Fruit fly (Drosophila melanogaster) whole organism, embryonic: ENCODE data around the gene Dsor1.

Experiments used
- Atf6 ChIP-seq: fragments of 200-800 bp; sonication (Bioruptor generic); IDR thresholded peaks from 2 replicates; pipeline ENCODE4 v1.3.6; 2022; ENCODE audit warnings: missing biosample characterization, missing genetic modification characterization
- Awh ChIP-seq: fragments of 200-800 bp; sonication (Bioruptor generic); IDR thresholded peaks from 2 replicates; pipeline ENCODE4, ENCODE4 v1.3.6; 2022; ENCODE audit warnings: missing biosample characterization, missing genetic modification characterization
- BEAF-32 ChIP-seq: fragments of 200-800 bp; sonication (Bioruptor generic); optimal IDR thresholded peaks from 3 replicates; lab custom pipeline; 2017; ENCODE audit warnings: missing biosample characterization, missing genetic modification characterization, mild to moderate bottlenecking, moderate library complexity, missing genetic modification reagents
- Bdp1 ChIP-seq: fragments of 200-800 bp; sonication (Bioruptor generic); optimal IDR thresholded peaks from 3 replicates; lab custom pipeline; 2016; ENCODE audit warnings: missing biosample characterization, missing genetic modification characterization
- BtbVII ChIP-seq: fragments of 200-800 bp; sonication (Bioruptor generic); optimal IDR thresholded peaks from 3 replicates; lab custom pipeline; 2017; ENCODE audit warnings: missing biosample characterization, mild to moderate bottlenecking, missing genetic modification characterization
- CG10431 ChIP-seq: fragments of 200-800 bp; sonication (Bioruptor generic); optimal IDR thresholded peaks from 3 replicates; lab custom pipeline; 2018; ENCODE audit warnings: missing biosample characterization, mild to moderate bottlenecking, missing genetic modification characterization
- CG10979 ChIP-seq: fragments of 200-800 bp; sonication (Bioruptor generic); optimal IDR thresholded peaks from 2 replicates; lab custom pipeline; 2018; ENCODE audit warnings: missing biosample characterization, mild to moderate bottlenecking, missing genetic modification characterization, moderate library complexity
- CG11093 ChIP-seq: fragments of 200-800 bp; sonication (Bioruptor generic); IDR thresholded peaks from 3 replicates; pipeline ENCODE4 v1.3.6; 2022; ENCODE audit warnings: missing biosample characterization, missing genetic modification characterization
- CG11247 ChIP-seq: fragments of 200-800 bp; sonication (Bioruptor generic); IDR thresholded peaks from 2 replicates; pipeline ENCODE4 v1.3.6; 2022; ENCODE audit warnings: missing biosample characterization, missing genetic modification characterization
- CG13287 ChIP-seq: fragments of 200-800 bp; sonication (Bioruptor generic); IDR thresholded peaks from 2 replicates; pipeline ENCODE4 v1.3.6; 2022; ENCODE audit warnings: missing biosample characterization, missing genetic modification characterization; ENCODE audit not compliant: partially characterized antibody
- CG14441 ChIP-seq: fragments of 200-800 bp; sonication (Bioruptor generic); IDR thresholded peaks from 2 replicates; pipeline ENCODE4 v1.3.6; 2022; ENCODE audit warnings: missing biosample characterization, missing genetic modification characterization
- CG15479 ChIP-seq: fragments of 200-800 bp; sonication (Bioruptor generic); optimal IDR thresholded peaks from 3 replicates; lab custom pipeline; 2019; ENCODE audit warnings: missing biosample characterization, mild to moderate bottlenecking, missing genetic modification characterization, moderate library complexity
- CG16815 ChIP-seq: fragments of 200-800 bp; sonication (Bioruptor generic); optimal IDR thresholded peaks from 3 replicates; lab custom pipeline; 2017; ENCODE audit warnings: missing biosample characterization, mild to moderate bottlenecking, missing genetic modification characterization
- CG17361 ChIP-seq: fragments of 200-800 bp; sonication (Bioruptor generic); IDR thresholded peaks from 3 replicates; pipeline ENCODE4 v1.3.6; 2022; ENCODE audit warnings: missing biosample characterization, missing genetic modification characterization
- CG30403 ChIP-seq: fragments of 200-800 bp; sonication (Bioruptor generic); optimal IDR thresholded peaks from 3 replicates; lab custom pipeline; 2016; ENCODE audit warnings: missing biosample characterization, missing genetic modification characterization
- CG3163 ChIP-seq: fragments of 200-800 bp; sonication (Bioruptor generic); optimal IDR thresholded peaks from 3 replicates; lab custom pipeline; 2016; ENCODE audit warnings: missing biosample characterization, missing genetic modification characterization
- CG32532 ChIP-seq: fragments of 200-800 bp; sonication (Bioruptor generic); IDR thresholded peaks from 2 replicates; pipeline ENCODE4 v1.3.6; 2022; ENCODE audit warnings: missing biosample characterization, missing genetic modification characterization
- CG33213 ChIP-seq: fragments of 200-800 bp; sonication (Bioruptor generic); optimal IDR thresholded peaks from 3 replicates; lab custom pipeline; 2016; ENCODE audit warnings: missing biosample characterization, missing genetic modification characterization
- CG34224 ChIP-seq: fragments of 200-800 bp; sonication (Bioruptor generic); IDR thresholded peaks from 3 replicates; pipeline ENCODE4 v1.3.6; 2022; ENCODE audit warnings: missing biosample characterization, missing genetic modification characterization; ENCODE audit not compliant: partially characterized antibody
- CG3838 ChIP-seq: fragments of 200-800 bp; sonication (Bioruptor generic); optimal IDR thresholded peaks from 3 replicates; lab custom pipeline; 2016; ENCODE audit warnings: missing biosample characterization, missing genetic modification characterization
- CG4820 ChIP-seq: fragments of 200-800 bp; sonication (Bioruptor generic); optimal IDR thresholded peaks from 3 replicates; lab custom pipeline; 2016; ENCODE audit warnings: missing biosample characterization, missing genetic modification characterization
- CG4854 ChIP-seq: fragments of 200-800 bp; sonication (Bioruptor generic); optimal IDR thresholded peaks from 2 replicates; lab custom pipeline; 2016; ENCODE audit warnings: missing biosample characterization, missing genetic modification characterization, inconsistent platforms
- CG7745 ChIP-seq: fragments of 200-800 bp; sonication (Bioruptor generic); optimal IDR thresholded peaks from 2 replicates; lab custom pipeline; 2018; ENCODE audit warnings: missing biosample characterization, mild to moderate bottlenecking, missing genetic modification characterization, moderate library complexity
- CG8290 ChIP-seq, 3 experiments: fragments of 200-800 bp; sonication (Bioruptor generic); optimal IDR thresholded peaks; 2 replicates each; lab custom pipeline; 2016 to 2019; ENCODE audit warnings: missing biosample characterization in 3 of 3, missing genetic modification characterization in 3 of 3, mild to moderate bottlenecking in 2 of 3, moderate library complexity in 1 of 3
- CG8944 ChIP-seq: fragments of 200-800 bp; sonication (Bioruptor generic); optimal IDR thresholded peaks from 3 replicates; lab custom pipeline; 2016; ENCODE audit warnings: missing biosample characterization, missing genetic modification characterization
- CG9609 ChIP-seq: fragments of 200-800 bp; sonication (Bioruptor generic); optimal IDR thresholded peaks from 3 replicates; lab custom pipeline; 2016; ENCODE audit warnings: missing biosample characterization, missing genetic modification characterization
- D ChIP-seq, 2 experiments: fragments of 200-800 bp in 1 of 2; fragments of >200 bp in 1 of 2; sonication (Bioruptor generic) in 1 of 2; optimal IDR thresholded peaks; 2 replicates in 1 of 2; 3 replicates in 1 of 2; lab custom pipeline; 2017; ENCODE audit warnings: mild to moderate bottlenecking in 1 of 2, missing biosample characterization in 1 of 2, missing genetic modification characterization in 1 of 2, missing genetic modification reagents in 1 of 2
- Dbx ChIP-seq: fragments of 200-800 bp; sonication (Bioruptor generic); IDR thresholded peaks from 3 replicates; pipeline ENCODE4 v1.3.6; 2022; ENCODE audit warnings: missing biosample characterization, missing genetic modification characterization
- Drgx ChIP-seq: fragments of 200-800 bp; sonication (Bioruptor generic); IDR thresholded peaks from 2 replicates; pipeline ENCODE4 v1.3.6; 2022; ENCODE audit warnings: missing biosample characterization, missing genetic modification characterization
- Eip74EF ChIP-seq, 2 experiments: fragments of 200-800 bp in 1 of 2; fragments of >200 bp in 1 of 2; sonication (Bioruptor generic) in 1 of 2; optimal IDR thresholded peaks; 2 replicates each; lab custom pipeline; 2017 to 2019; ENCODE audit warnings: missing biosample characterization in 2 of 2, missing genetic modification characterization in 2 of 2, mild to moderate bottlenecking in 1 of 2, moderate library complexity in 1 of 2
- HmgZ ChIP-seq: fragments of 200-800 bp; sonication (Bioruptor generic); optimal IDR thresholded peaks from 2 replicates; lab custom pipeline; 2018; ENCODE audit warnings: missing biosample characterization, mild to moderate bottlenecking, missing genetic modification characterization
- NK7.1 ChIP-seq: fragments of 200-800 bp; sonication (Bioruptor generic); optimal IDR thresholded peaks from 3 replicates; lab custom pipeline; 2016; ENCODE audit warnings: missing biosample characterization, missing genetic modification characterization
- Optix ChIP-seq: fragments of 200-800 bp; sonication (Bioruptor generic); IDR thresholded peaks from 3 replicates; pipeline ENCODE4 v1.3.6; 2022; ENCODE audit warnings: missing biosample characterization, missing genetic modification characterization
- Poxn ChIP-seq: fragments of 200-800 bp; sonication (Bioruptor generic); IDR thresholded peaks from 2 replicates; pipeline ENCODE4 v1.3.6; 2022; ENCODE audit warnings: missing biosample characterization, missing genetic modification characterization
- Sox100B ChIP-seq: fragments of 200-800 bp; sonication (Bioruptor generic); optimal IDR thresholded peaks from 3 replicates; lab custom pipeline; 2018; ENCODE audit warnings: missing biosample characterization, mild to moderate bottlenecking, missing genetic modification characterization
- Sox102F ChIP-seq: fragments of 200-800 bp; sonication (Bioruptor generic); optimal IDR thresholded peaks from 2 replicates; lab custom pipeline; 2018; ENCODE audit warnings: missing biosample characterization, mild to moderate bottlenecking, missing genetic modification characterization, moderate library complexity
- ara ChIP-seq: fragments of 200-800 bp; sonication (Bioruptor generic); IDR thresholded peaks from 2 replicates; pipeline ENCODE4 v1.3.6; 2022; ENCODE audit warnings: missing biosample characterization, missing genetic modification characterization
- bbx ChIP-seq: fragments of 200-800 bp; sonication (Bioruptor generic); IDR thresholded peaks from 2 replicates; pipeline ENCODE4 v1.3.6; 2022; ENCODE audit warnings: missing biosample characterization, missing genetic modification characterization; ENCODE audit not compliant: partially characterized antibody
- crp ChIP-seq, 2 experiments: fragments of 200-800 bp; sonication (Bioruptor generic); optimal IDR thresholded peaks; 2 replicates in 1 of 2; 3 replicates in 1 of 2; lab custom pipeline; 2017; ENCODE audit warnings: missing biosample characterization in 2 of 2, missing genetic modification characterization in 2 of 2, mild to moderate bottlenecking in 1 of 2, moderate library complexity in 1 of 2
- dmrt11E ChIP-seq: fragments of 200-800 bp; sonication (Bioruptor generic); optimal IDR thresholded peaks from 3 replicates; lab custom pipeline; 2018; ENCODE audit warnings: missing biosample characterization, mild to moderate bottlenecking, missing genetic modification characterization, moderate library complexity
- esg ChIP-seq: fragments of 200-800 bp; sonication (Bioruptor generic); conservative IDR thresholded peaks from 2 replicates; pipeline ENCODE4 v1.3.6; 2022; ENCODE audit warnings: missing biosample characterization, missing genetic modification characterization
- gcm ChIP-seq: fragments of 200-800 bp; sonication (Bioruptor generic); optimal IDR thresholded peaks from 2 replicates; lab custom pipeline; 2019; ENCODE audit warnings: missing biosample characterization, mild to moderate bottlenecking, missing genetic modification characterization, moderate library complexity
- hkb ChIP-seq, 2 experiments: fragments of 200-800 bp in 1 of 2; fragments of >200 bp in 1 of 2; sonication (Bioruptor generic) in 1 of 2; IDR thresholded peaks in 1 of 2; optimal IDR thresholded peaks in 1 of 2; 2 replicates each; pipeline versions ENCODE4 v1.3.6 to Lab custom; 2017 to 2022; ENCODE audit warnings: missing biosample characterization in 1 of 2, missing genetic modification characterization in 1 of 2
- ind ChIP-seq: fragments of 200-800 bp; sonication (Bioruptor generic); optimal IDR thresholded peaks from 3 replicates; lab custom pipeline; 2016; ENCODE audit warnings: missing biosample characterization, missing genetic modification characterization
- nom ChIP-seq: fragments of 200-800 bp; sonication (Bioruptor generic); optimal IDR thresholded peaks from 2 replicates; lab custom pipeline; 2017; ENCODE audit warnings: missing biosample characterization, missing genetic modification characterization, mild to moderate bottlenecking, moderate library complexity, missing genetic modification reagents
- sim ChIP-seq: fragments of 200-800 bp; sonication (Bioruptor generic); IDR thresholded peaks from 2 replicates; pipeline ENCODE4 v1.3.6; 2022; ENCODE audit warnings: missing biosample characterization, missing genetic modification characterization
- slou ChIP-seq: fragments of 200-800 bp; sonication (Bioruptor generic); optimal IDR thresholded peaks from 3 replicates; lab custom pipeline; 2016; ENCODE audit warnings: missing biosample characterization, missing genetic modification characterization
- tna ChIP-seq: fragments of 200-800 bp; sonication (Bioruptor generic); IDR thresholded peaks from 2 replicates; pipeline ENCODE4 v1.3.6; 2022; ENCODE audit warnings: missing biosample characterization, missing genetic modification characterization; ENCODE audit not compliant: partially characterized antibody
- yki ChIP-seq: fragments of >200 bp; optimal IDR thresholded peaks from 3 replicates; lab custom pipeline; 2018

Dsor1 gene

DNA sequence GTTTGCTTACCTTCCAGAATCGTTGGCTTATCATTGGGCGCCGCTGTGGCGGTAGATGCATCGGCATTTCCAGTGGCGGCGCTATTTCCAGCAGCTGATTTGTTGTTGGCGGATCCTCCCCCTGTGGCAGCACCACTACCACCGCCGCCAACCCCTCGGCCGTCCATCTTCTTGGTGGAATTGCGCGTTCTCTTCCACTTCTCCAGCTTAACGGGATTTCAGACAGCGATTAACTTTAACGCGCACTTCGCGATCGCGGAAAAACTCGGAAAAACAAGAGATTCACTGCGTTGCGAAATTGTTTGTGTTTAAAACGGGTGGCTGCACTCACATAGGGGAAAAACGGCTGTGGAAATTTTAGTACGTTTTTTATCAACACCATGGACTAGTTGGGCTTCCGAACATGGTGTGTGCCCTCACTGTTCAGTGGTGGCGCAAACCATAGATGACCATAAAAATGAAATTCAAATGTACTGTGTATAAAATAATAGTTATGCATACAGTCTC is 35.7 kb downstream of the Dsor1 start, which contains the start of gene c11.1 (continued):
- TF ChIP-seq BEAF-32 (GFP tag; lab: Kevin White, UChicago), result peak; percentile 52
- TF ChIP-seq hkb (optimal IDR thresholded peaks at IDR 0.05; lab: Kevin White, UChicago), result no peak
- TF ChIP-seq hkb (GFP tag; IDR thresholded peaks at IDR 0.05; lab: Robert Waterston, UW), result no peak
- no peak for TF ChIP-seq CG4820 (GFP tag; lab: Kevin White, UChicago)
- no peak for TF ChIP-seq CG3838
- no peak for TF ChIP-seq CG10431 (GFP tag; lab: Kevin White, UChicago)
- no peak for TF ChIP-seq yki
- no peak for TF ChIP-seq CG14441
- no peak for TF ChIP-seq tna (GFP tag; lab: Robert Waterston, UW)
- no peak for TF ChIP-seq CG17361 (GFP tag; lab: Robert Waterston, UW)
- no peak for TF ChIP-seq gcm
- no peak for TF ChIP-seq esg (GFP tag; lab: Robert Waterston, UW)
- TF ChIP-seq ind (GFP tag; lab: Kevin White, UChicago), result no peak
- TF ChIP-seq CG4854 (GFP tag; lab: Kevin White, UChicago), result no peak
- no peak for TF ChIP-seq Atf6
- TF ChIP-seq NK7.1 (GFP tag; lab: Kevin White, UChicago), result no peak
- peak; percentile 65 for TF ChIP-seq CG3163 (GFP tag; lab: Kevin White, UChicago)
- no peak for TF ChIP-seq CG7745 (tag; lab: Kevin White, UChicago)
- no peak for TF ChIP-seq CG9609
- no peak for TF ChIP-seq CG16815
- no peak for TF ChIP-seq Sox100B (GFP tag; lab: Kevin White, UChicago)
- TF ChIP-seq D (optimal IDR thresholded peaks at IDR 0.05; lab: Kevin White, UChicago), result no peak
- TF ChIP-seq D (GFP tag; optimal IDR thresholded peaks at IDR 0.05; lab: Kevin White, UChicago), result no peak
- no peak for TF ChIP-seq Bdp1
- TF ChIP-seq CG33213 (GFP tag; lab: Kevin White, UChicago), result no peak
- peak in 1 of 2 experiments; percentile 65 for TF ChIP-seq crp (GFP tag; optimal IDR thresholded peaks at IDR 0.05; lab: Kevin White, UChicago)
- no peak for TF ChIP-seq CG11093 (GFP tag; lab: Robert Waterston, UW)
- peak; percentile 58 for TF ChIP-seq HmgZ (tag; lab: Kevin White, UChicago)
- TF ChIP-seq CG15479 (GFP tag; lab: Kevin White, UChicago), result peak; percentile 83
- TF ChIP-seq Poxn (GFP tag; lab: Robert Waterston, UW), result no peak
- TF ChIP-seq CG30403 (GFP tag; lab: Kevin White, UChicago), result no peak
- no peak for TF ChIP-seq ara (GFP tag; lab: Robert Waterston, UW)
- no peak for TF ChIP-seq BtbVII (GFP tag; lab: Kevin White, UChicago)
- TF ChIP-seq Dbx, result no peak
- no peak for TF ChIP-seq sim (GFP tag; lab: Robert Waterston, UW)
- peak; percentile 50 for TF ChIP-seq CG8290 (GFP tag; optimal IDR thresholded peaks at IDR 0.05; lab: Kevin White, UChicago)
- TF ChIP-seq CG8290 (tag; optimal IDR thresholded peaks at IDR 0.05; lab: Kevin White, UChicago), result no peak
- TF ChIP-seq Awh (GFP tag; lab: Robert Waterston, UW), result no peak
- no peak for TF ChIP-seq CG34224 (GFP tag; lab: Robert Waterston, UW)
- TF ChIP-seq Eip74EF (GFP tag; optimal IDR thresholded peaks at IDR 0.05; lab: Kevin White, UChicago), result no peak
- TF ChIP-seq bbx (GFP tag; lab: Robert Waterston, UW), result 0 out of 2 replicates have a peak, but pooled peaks have one; percentile 40
- no peak for TF ChIP-seq CG32532 (GFP tag; lab: Robert Waterston, UW)
- no peak for TF ChIP-seq CG11247 (GFP tag; lab: Robert Waterston, UW)
- no peak for TF ChIP-seq Optix
- no peak for TF ChIP-seq CG8944 (GFP tag; lab: Kevin White, UChicago)
- TF ChIP-seq Sox102F, result no peak
- no peak for TF ChIP-seq dmrt11E (tag; lab: Kevin White, UChicago)
- peak; percentile 28 for TF ChIP-seq nom (GFP tag; lab: Kevin White, UChicago)
- TF ChIP-seq CG10979 (tag; lab: Kevin White, UChicago), result no peak
- no peak for TF ChIP-seq Drgx (GFP tag; lab: Robert Waterston, UW)
- TF ChIP-seq slou, result no peak
- TF ChIP-seq CG13287, result peak; percentile 47; the same call in 1 of the 2 replicates
